Comparison of ENCODE assay signal across 1 fruit fly cellular context in genomic region chrX:22837338-22837737, dm6.
A peak's percentile ranks its signal among the peaks of the same experiment; 100 is the strongest.
TF ChIP-seq lines count a peak whose summit lies in the region.

No protein-coding gene starts in this region.

TF ChIP-seq in whole organism, embryonic, 481 proteins besides CTCF, POLR2A, EP300 and RAD21 (continued from another document and continues in another):
- TF ChIP-seq scrt (GFP tag; optimal IDR thresholded peaks at IDR 0.05; lab: Kevin White, UChicago) (peak; percentile 5), zf30C (GFP tag; optimal IDR thresholded peaks at IDR 0.05; lab: Kevin White, UChicago) (no peak), CG9797 (GFP tag; optimal IDR thresholded peaks at IDR 0.05; lab: Kevin White, UChicago) (no peak), CG10274 (GFP tag; optimal IDR thresholded peaks at IDR 0.05; lab: Kevin White, UChicago) (no peak), CG1832 (GFP tag; optimal IDR thresholded peaks at IDR 0.05; lab: Kevin White, UChicago) (no peak), amos (GFP tag; IDR thresholded peaks at IDR 0.05; lab: Robert Waterston, UW; ENCODE audit: partially characterized antibody) (no peak), insv (GFP tag; optimal IDR thresholded peaks at IDR 0.05; lab: Kevin White, UChicago) (no peak), Lpt (GFP tag; optimal IDR thresholded peaks at IDR 0.05; lab: Kevin White, UChicago) (no peak), Drgx (GFP tag; IDR thresholded peaks at IDR 0.05; lab: Robert Waterston, UW) (no peak), jigr1 (GFP tag; IDR thresholded peaks at IDR 0.05; lab: Robert Waterston, UW) (no peak), CG17912 (GFP tag; optimal IDR thresholded peaks at IDR 0.05; lab: Kevin White, UChicago) (no peak), CG31441 (GFP tag; IDR thresholded peaks at IDR 0.05; lab: Robert Waterston, UW) (peak; percentile 33; the same call in 1 of the 2 replicates), CG2875 (GFP tag; optimal IDR thresholded peaks at IDR 0.05; lab: Kevin White, UChicago) (peak; percentile 73), Sry-β (GFP tag; optimal IDR thresholded peaks at IDR 0.05; lab: Kevin White, UChicago) (no peak), dan (GFP tag; IDR thresholded peaks at IDR 0.05; lab: Robert Waterston, UW) (no peak), CG17385 (GFP tag; optimal IDR thresholded peaks at IDR 0.05; lab: Kevin White, UChicago) (no peak), CG42726 (GFP tag; IDR thresholded peaks at IDR 0.05; lab: Robert Waterston, UW; ENCODE audit: partially characterized antibody) (no peak), ftz-f1 (GFP tag; optimal IDR thresholded peaks at IDR 0.05; lab: Kevin White, UChicago) (no peak), bcd (GFP tag; optimal IDR thresholded peaks at IDR 0.05; lab: Kevin White, UChicago) (peak; percentile 51), pita (GFP tag; optimal IDR thresholded peaks at IDR 0.05; lab: Kevin White, UChicago) (no peak), Dek (tag; optimal IDR thresholded peaks at IDR 0.05; lab: Kevin White, UChicago) (no peak), shn (GFP tag; optimal IDR thresholded peaks at IDR 0.05; lab: Kevin White, UChicago) (no peak), en (GFP tag; optimal IDR thresholded peaks at IDR 0.05; lab: Kevin White, UChicago) (no peak), CG32532 (GFP tag; IDR thresholded peaks at IDR 0.05; lab: Robert Waterston, UW) (no peak; the same call in 1 of the 2 replicates), wor (GFP tag; IDR thresholded peaks at IDR 0.05; lab: Robert Waterston, UW) (no peak), dmrt11E (tag; optimal IDR thresholded peaks at IDR 0.05; lab: Kevin White, UChicago) (no peak), hth (optimal IDR thresholded peaks at IDR 0.05; lab: Kevin White, UChicago) (no peak), otp (GFP tag; IDR thresholded peaks at IDR 0.05; lab: Robert Waterston, UW) (peak; percentile 81; the same call in 2 of the 3 replicates), MBD-R2 (GFP tag; IDR thresholded peaks at IDR 0.05; lab: Robert Waterston, UW) (no peak), Rx (GFP tag; IDR thresholded peaks at IDR 0.05; lab: Robert Waterston, UW) (no peak), NfI (GFP tag; optimal IDR thresholded peaks at IDR 0.05; lab: Kevin White, UChicago) (no peak), B-H1 (GFP tag; IDR thresholded peaks at IDR 0.05; lab: Robert Waterston, UW) (no peak), peb (GFP tag; IDR thresholded peaks at IDR 0.05; lab: Robert Waterston, UW) (no peak), cas (GFP tag; IDR thresholded peaks at IDR 0.05; lab: Robert Waterston, UW) (no peak), Dll (GFP tag; IDR thresholded peaks at IDR 0.05; lab: Robert Waterston, UW; ENCODE audit: partially characterized antibody) (no peak), gem (tag; optimal IDR thresholded peaks at IDR 0.05; lab: Kevin White, UChicago) (peak; percentile 48), dati (GFP tag; IDR thresholded peaks at IDR 0.05; lab: Robert Waterston, UW) (no peak), CG3407 (GFP tag; optimal IDR thresholded peaks at IDR 0.05; lab: Kevin White, UChicago) (peak; percentile 56), Blimp-1 (GFP tag; optimal IDR thresholded peaks at IDR 0.05; lab: Kevin White, UChicago) (peak; percentile 80), tgo (GFP tag; IDR thresholded peaks at IDR 0.05; lab: Robert Waterston, UW) (no peak), h (optimal IDR thresholded peaks at IDR 0.05; lab: Kevin White, UChicago) (no peak), CG4328 (GFP tag; optimal IDR thresholded peaks at IDR 0.05; lab: Kevin White, UChicago) (peak; percentile 36), Hey (tag; optimal IDR thresholded peaks at IDR 0.05; lab: Kevin White, UChicago) (no peak), crc (GFP tag; optimal IDR thresholded peaks at IDR 0.05; lab: Kevin White, UChicago) (no peak), sim (GFP tag; IDR thresholded peaks at IDR 0.05; lab: Robert Waterston, UW) (no peak), Oli (tag; optimal IDR thresholded peaks at IDR 0.05; lab: Kevin White, UChicago) (no peak), nerfin-1 (tag; optimal IDR thresholded peaks at IDR 0.05; lab: Kevin White, UChicago) (no peak), zfh1 (GFP tag; IDR thresholded peaks at IDR 0.05; lab: Robert Waterston, UW) (no peak), fu2 (GFP tag; optimal IDR thresholded peaks at IDR 0.05; lab: Kevin White, UChicago) (no peak), CG9437 (GFP tag; optimal IDR thresholded peaks at IDR 0.05; lab: Kevin White, UChicago) (no peak), HLH4C (GFP tag; IDR thresholded peaks at IDR 0.05; lab: Robert Waterston, UW; ENCODE audit: partially characterized antibody) (no peak), PHDP (tag; optimal IDR thresholded peaks at IDR 0.05; lab: Kevin White, UChicago) (peak; percentile 46), CG12236 (GFP tag; optimal IDR thresholded peaks at IDR 0.05; lab: Kevin White, UChicago) (no peak), CG2199 (GFP tag; IDR thresholded peaks at IDR 0.05; lab: Robert Waterston, UW) (peak; percentile 76; the same call in 1 of the 3 replicates), CG6765 (GFP tag; optimal IDR thresholded peaks at IDR 0.05; lab: Kevin White, UChicago) (no peak), nau (GFP tag; optimal IDR thresholded peaks at IDR 0.05; lab: Kevin White, UChicago) (peak; percentile 65), Gsc (GFP tag; IDR thresholded peaks at IDR 0.05; lab: Robert Waterston, UW) (no peak), TFAM (GFP tag; optimal IDR thresholded peaks at IDR 0.05; lab: Kevin White, UChicago) (no peak), ara (GFP tag; IDR thresholded peaks at IDR 0.05; lab: Robert Waterston, UW) (peak; percentile 65; the same call in 1 of the 2 replicates), maf-S (GFP tag; optimal IDR thresholded peaks at IDR 0.05; lab: Kevin White, UChicago) (no peak), btn (GFP tag; optimal IDR thresholded peaks at IDR 0.05; lab: Kevin White, UChicago) (no peak), exex (tag; optimal IDR thresholded peaks at IDR 0.05; lab: Kevin White, UChicago) (no peak), CG11696 (GFP tag; IDR thresholded peaks at IDR 0.05; lab: Robert Waterston, UW) (no peak), lbe (GFP tag; optimal IDR thresholded peaks at IDR 0.05; lab: Kevin White, UChicago) (no peak), CG8388 (GFP tag; optimal IDR thresholded peaks at IDR 0.05; lab: Kevin White, UChicago) (no peak), CG34422 (GFP tag; IDR thresholded peaks at IDR 0.05; lab: Robert Waterston, UW) (no peak), schlank (tag; optimal IDR thresholded peaks at IDR 0.05; lab: Kevin White, UChicago) (no peak), CG11247 (GFP tag; IDR thresholded peaks at IDR 0.05; lab: Robert Waterston, UW) (no peak), CG17568 (GFP tag; optimal IDR thresholded peaks at IDR 0.05; lab: Kevin White, UChicago) (peak; percentile 19), yki (optimal IDR thresholded peaks at IDR 0.05; lab: Kevin White, UChicago) (no peak), pum (GFP tag; optimal IDR thresholded peaks at IDR 0.05; lab: Kevin White, UChicago) (no peak), CG2120 (GFP tag; optimal IDR thresholded peaks at IDR 0.05; lab: Kevin White, UChicago) (no peak), CG18764 (GFP tag; optimal IDR thresholded peaks at IDR 0.05; lab: Kevin White, UChicago) (peak; percentile 31), oc (tag; optimal IDR thresholded peaks at IDR 0.05; lab: Kevin White, UChicago) (peak; percentile 12), Fer2 (tag; optimal IDR thresholded peaks at IDR 0.05; lab: Kevin White, UChicago) (no peak), HHEX (GFP tag; optimal IDR thresholded peaks at IDR 0.05; lab: Kevin White, UChicago) (peak; percentile 36), CG1647 (GFP tag; optimal IDR thresholded peaks at IDR 0.05; lab: Kevin White, UChicago) (peak; percentile 12), Tbp (GFP tag; optimal IDR thresholded peaks at IDR 0.05; lab: Kevin White, UChicago) (no peak), Ptx1 (GFP tag; IDR thresholded peaks at IDR 0.05; lab: Robert Waterston, UW) (0 out of 2 replicates have a peak, but pooled peaks have one; percentile 12), esg (GFP tag; conservative IDR thresholded peaks at IDR 0.05; lab: Robert Waterston, UW) (no peak), tup (GFP tag; optimal IDR thresholded peaks at IDR 0.05; lab: Kevin White, UChicago) (peak; percentile 30), pfk (GFP tag; optimal IDR thresholded peaks at IDR 0.05; lab: Kevin White, UChicago) (no peak), CG15696 (tag; optimal IDR thresholded peaks at IDR 0.05; lab: Kevin White, UChicago) (peak; percentile 17), C15 (GFP tag; IDR thresholded peaks at IDR 0.05; lab: Robert Waterston, UW) (no peak), CG1233 (GFP tag; optimal IDR thresholded peaks at IDR 0.05; lab: Kevin White, UChicago) (peak; percentile 44), psq (GFP tag; optimal IDR thresholded peaks at IDR 0.05; lab: Kevin White, UChicago) (no peak), Xrp1 (GFP tag; IDR thresholded peaks at IDR 0.05; lab: Robert Waterston, UW) (peak; percentile 62), Max (GFP tag; optimal IDR thresholded peaks at IDR 0.05; lab: Kevin White, UChicago) (no peak), grau (tag; optimal IDR thresholded peaks at IDR 0.05; lab: Kevin White, UChicago) (no peak), Atf6 (GFP tag; IDR thresholded peaks at IDR 0.05; lab: Robert Waterston, UW) (peak; percentile 35; the same call in 1 of the 2 replicates), CG7963 (GFP tag; IDR thresholded peaks at IDR 0.05; lab: Robert Waterston, UW; ENCODE audit: partially characterized antibody) (no peak), grn (GFP tag; optimal IDR thresholded peaks at IDR 0.05; lab: Kevin White, UChicago) (peak; percentile 35), Hr78 (GFP tag; optimal IDR thresholded peaks at IDR 0.05; lab: Kevin White, UChicago) (peak in 1 of 2 experiments; percentile 55), pho (GFP tag; optimal IDR thresholded peaks at IDR 0.05; lab: Kevin White, UChicago) (no peak), emc (GFP tag; optimal IDR thresholded peaks at IDR 0.05; lab: Kevin White, UChicago) (no peak), trh (GFP tag; optimal IDR thresholded peaks at IDR 0.05; lab: Kevin White, UChicago) (no peak), Ets97D (GFP tag; optimal IDR thresholded peaks at IDR 0.05; lab: Kevin White, UChicago) (no peak), fd64A (GFP tag; optimal IDR thresholded peaks at IDR 0.05; lab: Kevin White, UChicago) (peak; percentile 60), CG18011 (GFP tag; optimal IDR thresholded peaks at IDR 0.05; lab: Kevin White, UChicago) (no peak), CG43689 (GFP tag; IDR thresholded peaks at IDR 0.05; lab: Robert Waterston, UW) (peak; percentile 34; the same call in 1 of the 2 replicates), repo (GFP tag; optimal IDR thresholded peaks at IDR 0.05; lab: Kevin White, UChicago) (peak; percentile 14), ind (GFP tag; optimal IDR thresholded peaks at IDR 0.05; lab: Kevin White, UChicago) (no peak), Lhr (GFP tag; optimal IDR thresholded peaks at IDR 0.05; lab: Kevin White, UChicago) (peak; percentile 9), CG32772 (GFP tag; IDR thresholded peaks at IDR 0.05; lab: Robert Waterston, UW) (0 out of 2 replicates have a peak, but pooled peaks have one; percentile 21), CG32767 (GFP tag; IDR thresholded peaks at IDR 0.05; lab: Robert Waterston, UW) (no peak), CG11093 (GFP tag; IDR thresholded peaks at IDR 0.05; lab: Robert Waterston, UW) (peak; percentile 34; the same call in 1 of the 3 replicates), ash1 (GFP tag; optimal IDR thresholded peaks at IDR 0.05; lab: Kevin White, UChicago) (no peak), CG4854 (GFP tag; optimal IDR thresholded peaks at IDR 0.05; lab: Kevin White, UChicago) (no peak), CrebB (tag; optimal IDR thresholded peaks at IDR 0.05; lab: Kevin White, UChicago) (peak; percentile 25), Bteb2 (GFP tag; optimal IDR thresholded peaks at IDR 0.05; lab: Kevin White, UChicago) (no peak), CG7271 (tag; optimal IDR thresholded peaks at IDR 0.05; lab: Kevin White, UChicago) (no peak), HLH3B (GFP tag; IDR thresholded peaks at IDR 0.05; lab: Robert Waterston, UW) (peak; percentile 46; the same call in 1 of the 2 replicates), gro (GFP tag; optimal IDR thresholded peaks at IDR 0.05; lab: Kevin White, UChicago) (no peak), CG30020 (tag; optimal IDR thresholded peaks at IDR 0.05; lab: Kevin White, UChicago) (no peak), CG1529 (GFP tag; optimal IDR thresholded peaks at IDR 0.05; lab: Kevin White, UChicago) (peak; percentile 47), mld (GFP tag; IDR thresholded peaks at IDR 0.05; lab: Robert Waterston, UW; ENCODE audit: partially characterized antibody) (no peak), Doc2 (GFP tag; IDR thresholded peaks at IDR 0.05; lab: Robert Waterston, UW) (no peak), abd-A (tag; optimal IDR thresholded peaks at IDR 0.05; lab: Kevin White, UChicago) (no peak), Asciz (GFP tag; optimal IDR thresholded peaks at IDR 0.05; lab: Kevin White, UChicago) (peak; percentile 72), ato (GFP tag; IDR thresholded peaks at IDR 0.05; lab: Robert Waterston, UW; ENCODE audit: partially characterized antibody) (no peak), fru (optimal IDR thresholded peaks at IDR 0.05; lab: Kevin White, UChicago) (no peak), GATAe (GFP tag; conservative IDR thresholded peaks at IDR 0.05; lab: Robert Waterston, UW) (no peak), Hand (GFP tag; optimal IDR thresholded peaks at IDR 0.05; lab: Kevin White, UChicago) (no peak), CG6654 (GFP tag; optimal IDR thresholded peaks at IDR 0.05; lab: Kevin White, UChicago) (no peak), seq (GFP tag; IDR thresholded peaks at IDR 0.05; lab: Robert Waterston, UW) (peak; percentile 68; the same call in 1 of the 2 replicates), CG15269 (tag; optimal IDR thresholded peaks at IDR 0.05; lab: Kevin White, UChicago) (peak; percentile 17), fd102C (GFP tag; optimal IDR thresholded peaks at IDR 0.05; lab: Kevin White, UChicago) (no peak), z (GFP tag; IDR thresholded peaks at IDR 0.05; lab: Robert Waterston, UW) (0 out of 3 replicates have a peak, but pooled peaks have one; percentile 30), Hr51 (GFP tag; optimal IDR thresholded peaks at IDR 0.05; lab: Kevin White, UChicago) (peak in 1 of 2 experiments; percentile 1), cg (GFP tag; optimal IDR thresholded peaks at IDR 0.05; lab: Kevin White, UChicago) (no peak), lmd (GFP tag; IDR thresholded peaks at IDR 0.05; lab: Robert Waterston, UW) (no peak), CG8765 (GFP tag; IDR thresholded peaks at IDR 0.05; lab: Robert Waterston, UW) (no peak), rib (GFP tag; IDR thresholded peaks at IDR 0.05; lab: Robert Waterston, UW) (no peak), Dfd (GFP tag; optimal IDR thresholded peaks at IDR 0.05; lab: Kevin White, UChicago) (no peak), knrl (GFP tag; IDR thresholded peaks at IDR 0.05; lab: Robert Waterston, UW; ENCODE audit: partially characterized antibody) (no peak), kay (GFP tag; optimal IDR thresholded peaks at IDR 0.05; lab: Kevin White, UChicago) (no peak)
